Fruit fly (Drosophila melanogaster) whole organism, embryonic: ENCODE measurements around the gene OtopLc.

Experiments
- Asciz ChIP-seq: fragments of 200-800 bp; sonication (Bioruptor generic); optimal IDR thresholded peaks from 2 replicates; lab custom pipeline; 2017; ENCODE audit warnings: missing biosample characterization, mild to moderate bottlenecking, missing genetic modification characterization, missing genetic modification reagents
- Blimp-1 ChIP-seq: fragments of 200-800 bp; sonication (Bioruptor generic); optimal IDR thresholded peaks from 3 replicates; lab custom pipeline; 2018; ENCODE audit warnings: missing biosample characterization, missing genetic modification characterization, mild to moderate bottlenecking, moderate library complexity, missing genetic modification reagents
- BtbVII ChIP-seq: fragments of 200-800 bp; sonication (Bioruptor generic); optimal IDR thresholded peaks from 3 replicates; lab custom pipeline; 2017; ENCODE audit warnings: missing biosample characterization, mild to moderate bottlenecking, missing genetic modification characterization
- CG10267 ChIP-seq: fragments of 200-800 bp; sonication (Bioruptor generic); optimal IDR thresholded peaks from 2 replicates; lab custom pipeline; 2018; ENCODE audit warnings: missing biosample characterization, mild to moderate bottlenecking, missing genetic modification characterization, moderate library complexity
- CG10979 ChIP-seq: fragments of 200-800 bp; sonication (Bioruptor generic); optimal IDR thresholded peaks from 2 replicates; lab custom pipeline; 2018; ENCODE audit warnings: missing biosample characterization, mild to moderate bottlenecking, missing genetic modification characterization, moderate library complexity
- CG11085 ChIP-seq: fragments of 200-800 bp; sonication (Bioruptor generic); IDR thresholded peaks from 2 replicates; pipeline ENCODE4 v1.3.6; 2022; ENCODE audit warnings: missing biosample characterization, missing genetic modification characterization
- CG11560 ChIP-seq: fragments of 200-800 bp; sonication (Bioruptor generic); IDR thresholded peaks from 3 replicates; pipeline ENCODE4 v1.3.6; 2022; ENCODE audit warnings: missing biosample characterization, missing genetic modification characterization
- CG12391 ChIP-seq: fragments of 200-800 bp; sonication (Bioruptor generic); optimal IDR thresholded peaks from 3 replicates; lab custom pipeline; 2018; ENCODE audit warnings: missing biosample characterization, mild to moderate bottlenecking, missing genetic modification characterization, moderate library complexity
- CG12744 ChIP-seq: fragments of 200-800 bp; sonication (Bioruptor generic); optimal IDR thresholded peaks from 2 replicates; lab custom pipeline; 2016; ENCODE audit warnings: missing biosample characterization, missing genetic modification characterization
- CG14710 ChIP-seq: fragments of 200-800 bp; sonication (Bioruptor generic); optimal IDR thresholded peaks from 3 replicates; lab custom pipeline; 2019; ENCODE audit warnings: missing biosample characterization, mild to moderate bottlenecking, missing genetic modification characterization, moderate library complexity
- CG14965 ChIP-seq: fragments of 200-800 bp; sonication (Bioruptor generic); optimal IDR thresholded peaks from 2 replicates; lab custom pipeline; 2016; ENCODE audit warnings: missing biosample characterization, missing genetic modification characterization, borderline replicate concordance
- CG16815 ChIP-seq: fragments of 200-800 bp; sonication (Bioruptor generic); optimal IDR thresholded peaks from 3 replicates; lab custom pipeline; 2017; ENCODE audit warnings: missing biosample characterization, mild to moderate bottlenecking, missing genetic modification characterization
- CG17568 ChIP-seq: fragments of 200-800 bp; sonication (Bioruptor generic); optimal IDR thresholded peaks from 2 replicates; lab custom pipeline; 2018; ENCODE audit warnings: missing biosample characterization, mild to moderate bottlenecking, missing genetic modification characterization, moderate library complexity
- CG2202 ChIP-seq: fragments of 200-800 bp; sonication (Bioruptor generic); optimal IDR thresholded peaks from 2 replicates; lab custom pipeline; 2018; ENCODE audit warnings: missing biosample characterization, mild to moderate bottlenecking, missing genetic modification characterization
- CG32532 ChIP-seq: fragments of 200-800 bp; sonication (Bioruptor generic); IDR thresholded peaks from 2 replicates; pipeline ENCODE4 v1.3.6; 2022; ENCODE audit warnings: missing biosample characterization, missing genetic modification characterization
- CG32772 ChIP-seq: fragments of 200-800 bp; sonication (Bioruptor generic); IDR thresholded peaks from 2 replicates; pipeline ENCODE4 v1.3.6; 2022; ENCODE audit warnings: missing biosample characterization, missing genetic modification characterization
- CG3407 ChIP-seq: fragments of 200-800 bp; sonication (Bioruptor generic); optimal IDR thresholded peaks from 2 replicates; lab custom pipeline; 2018; ENCODE audit warnings: missing biosample characterization, mild to moderate bottlenecking, missing genetic modification characterization
- CG34224 ChIP-seq: fragments of 200-800 bp; sonication (Bioruptor generic); IDR thresholded peaks from 3 replicates; pipeline ENCODE4 v1.3.6; 2022; ENCODE audit warnings: missing biosample characterization, missing genetic modification characterization; ENCODE audit not compliant: partially characterized antibody
- CG6813 ChIP-seq: fragments of 200-800 bp; sonication (Bioruptor generic); optimal IDR thresholded peaks from 2 replicates; lab custom pipeline; 2017; ENCODE audit warnings: missing biosample characterization, missing genetic modification characterization, mild to moderate bottlenecking, moderate library complexity, missing genetic modification reagents
- CG7271 ChIP-seq: fragments of 200-800 bp; sonication (Bioruptor generic); optimal IDR thresholded peaks from 2 replicates; lab custom pipeline; 2018; ENCODE audit warnings: missing biosample characterization, mild to moderate bottlenecking, missing genetic modification characterization, moderate library complexity
- CG8388 ChIP-seq: fragments of 200-800 bp; sonication (Bioruptor generic); optimal IDR thresholded peaks from 2 replicates; lab custom pipeline; 2019; ENCODE audit warnings: missing biosample characterization, mild to moderate bottlenecking, missing genetic modification characterization, moderate library complexity
- CG8944 ChIP-seq: fragments of 200-800 bp; sonication (Bioruptor generic); optimal IDR thresholded peaks from 3 replicates; lab custom pipeline; 2016; ENCODE audit warnings: missing biosample characterization, missing genetic modification characterization
- CG9876 ChIP-seq: fragments of 200-800 bp; sonication (Bioruptor generic); optimal IDR thresholded peaks from 2 replicates; lab custom pipeline; 2016; ENCODE audit warnings: missing biosample characterization, missing genetic modification characterization
- CoRest ChIP-seq: fragments of 200-800 bp; sonication (Bioruptor generic); optimal IDR thresholded peaks from 3 replicates; lab custom pipeline; 2018; ENCODE audit warnings: missing biosample characterization, mild to moderate bottlenecking, missing genetic modification characterization, moderate library complexity
- Dip2 ChIP-seq: fragments of 200-800 bp; sonication (Bioruptor generic); IDR thresholded peaks from 2 replicates; pipeline ENCODE4 v1.3.6; 2022; ENCODE audit warnings: missing biosample characterization, missing genetic modification characterization
- Drgx ChIP-seq: fragments of 200-800 bp; sonication (Bioruptor generic); IDR thresholded peaks from 2 replicates; pipeline ENCODE4 v1.3.6; 2022; ENCODE audit warnings: missing biosample characterization, missing genetic modification characterization
- E2f1 ChIP-seq: fragments of 200-800 bp; sonication (Bioruptor generic); IDR thresholded peaks from 2 replicates; pipeline ENCODE4 v1.3.6; 2022; ENCODE audit warnings: missing biosample characterization, missing genetic modification characterization
- ERR ChIP-seq: fragments of 200-800 bp; sonication (Bioruptor generic); optimal IDR thresholded peaks from 2 replicates; lab custom pipeline; 2016; ENCODE audit warnings: missing biosample characterization, missing genetic modification characterization
- Sry-β ChIP-seq: fragments of 200-800 bp; sonication (Bioruptor generic); optimal IDR thresholded peaks from 2 replicates; lab custom pipeline; 2018; ENCODE audit warnings: missing biosample characterization, mild to moderate bottlenecking, missing genetic modification characterization, moderate library complexity
- Xbp1 ChIP-seq: fragments of 200-800 bp; sonication (Bioruptor generic); optimal IDR thresholded peaks from 3 replicates; lab custom pipeline; 2016; ENCODE audit warnings: missing biosample characterization, mild to moderate bottlenecking, missing genetic modification characterization
- al ChIP-seq: fragments of 200-800 bp; sonication (Bioruptor generic); IDR thresholded peaks from 2 replicates; pipeline ENCODE4 v1.3.6; 2022; ENCODE audit warnings: missing biosample characterization, missing genetic modification characterization
- ara ChIP-seq: fragments of 200-800 bp; sonication (Bioruptor generic); IDR thresholded peaks from 2 replicates; pipeline ENCODE4 v1.3.6; 2022; ENCODE audit warnings: missing biosample characterization, missing genetic modification characterization
- chinmo ChIP-seq: fragments of 200-800 bp; sonication (Bioruptor generic); IDR thresholded peaks from 4 replicates; pipeline ENCODE4 v1.3.6; 2022; ENCODE audit warnings: missing biosample characterization, missing genetic modification characterization; ENCODE audit not compliant: partially characterized antibody
- dati ChIP-seq: fragments of 200-800 bp; sonication (Bioruptor generic); IDR thresholded peaks from 2 replicates; pipeline ENCODE4 v1.3.6; 2022; ENCODE audit warnings: missing biosample characterization, missing genetic modification characterization
- dimm ChIP-seq: fragments of 200-800 bp; sonication (Bioruptor generic); IDR thresholded peaks from 2 replicates; pipeline ENCODE4 v1.3.6; 2022; ENCODE audit warnings: missing biosample characterization, missing genetic modification characterization
- dm ChIP-seq: fragments of 200-800 bp; sonication (Bioruptor generic); optimal IDR thresholded peaks from 3 replicates; lab custom pipeline; 2016; ENCODE audit warnings: missing biosample characterization, missing genetic modification characterization
- fd96Cb ChIP-seq: fragments of 200-800 bp; sonication (Bioruptor generic); optimal IDR thresholded peaks from 2 replicates; lab custom pipeline; 2018; ENCODE audit warnings: missing biosample characterization, mild to moderate bottlenecking, missing genetic modification characterization, moderate library complexity
- gcm ChIP-seq: fragments of 200-800 bp; sonication (Bioruptor generic); optimal IDR thresholded peaks from 2 replicates; lab custom pipeline; 2019; ENCODE audit warnings: missing biosample characterization, mild to moderate bottlenecking, missing genetic modification characterization, moderate library complexity
- gsb-n ChIP-seq: fragments of 200-800 bp; sonication (Bioruptor generic); optimal IDR thresholded peaks from 3 replicates; lab custom pipeline; 2018; ENCODE audit warnings: missing biosample characterization, mild to moderate bottlenecking, missing genetic modification characterization
- knrl ChIP-seq: fragments of 200-800 bp; sonication (Bioruptor generic); IDR thresholded peaks from 3 replicates; pipeline ENCODE4 v1.3.6; 2022; ENCODE audit warnings: missing biosample characterization, missing genetic modification characterization; ENCODE audit not compliant: partially characterized antibody
- nerfin-1 ChIP-seq: fragments of 200-800 bp; sonication (Bioruptor generic); optimal IDR thresholded peaks from 3 replicates; lab custom pipeline; 2019; ENCODE audit warnings: missing biosample characterization, mild to moderate bottlenecking, missing genetic modification characterization, moderate library complexity
- repo ChIP-seq: fragments of 200-800 bp; sonication (Bioruptor generic); optimal IDR thresholded peaks from 2 replicates; lab custom pipeline; 2016; ENCODE audit warnings: missing biosample characterization, missing genetic modification characterization
- row ChIP-seq: fragments of 200-800 bp; sonication (Bioruptor generic); IDR thresholded peaks from 3 replicates; pipeline ENCODE4 v1.3.6; 2022; ENCODE audit warnings: missing biosample characterization, missing genetic modification characterization
- run ChIP-seq: fragments of 200-800 bp; sonication (Bioruptor generic); optimal IDR thresholded peaks from 3 replicates; lab custom pipeline; 2018; ENCODE audit warnings: missing biosample characterization, mild to moderate bottlenecking, missing genetic modification characterization
- schlank ChIP-seq: fragments of 200-800 bp; sonication (Bioruptor generic); optimal IDR thresholded peaks from 2 replicates; lab custom pipeline; 2018; ENCODE audit warnings: missing biosample characterization, mild to moderate bottlenecking, missing genetic modification characterization
- sob ChIP-seq: fragments of 200-800 bp; sonication (Bioruptor generic); IDR thresholded peaks from 2 replicates; pipeline ENCODE4 v1.3.6; 2022; ENCODE audit warnings: missing biosample characterization, missing genetic modification characterization
- tgo ChIP-seq: fragments of 200-800 bp; sonication (Bioruptor generic); IDR thresholded peaks from 3 replicates; pipeline ENCODE4 v1.3.6; 2022; ENCODE audit warnings: missing biosample characterization, missing genetic modification characterization
- unc-4 ChIP-seq: fragments of 200-800 bp; sonication (Bioruptor generic); IDR thresholded peaks from 2 replicates; pipeline ENCODE4 v1.3.6; 2022; ENCODE audit warnings: missing biosample characterization, missing genetic modification characterization; ENCODE audit not compliant: partially characterized antibody
- unpg ChIP-seq: fragments of 200-800 bp; sonication (Bioruptor generic); optimal IDR thresholded peaks from 3 replicates; lab custom pipeline; 2018; ENCODE audit warnings: missing biosample characterization, mild to moderate bottlenecking, missing genetic modification characterization, moderate library complexity
- zen2 ChIP-seq: fragments of 200-800 bp; sonication (Bioruptor generic); IDR thresholded peaks from 3 replicates; pipeline ENCODE4 v1.3.6; 2022; ENCODE audit warnings: missing biosample characterization, missing genetic modification characterization; ENCODE audit not compliant: partially characterized antibody

The OtopLc gene

DNA sequence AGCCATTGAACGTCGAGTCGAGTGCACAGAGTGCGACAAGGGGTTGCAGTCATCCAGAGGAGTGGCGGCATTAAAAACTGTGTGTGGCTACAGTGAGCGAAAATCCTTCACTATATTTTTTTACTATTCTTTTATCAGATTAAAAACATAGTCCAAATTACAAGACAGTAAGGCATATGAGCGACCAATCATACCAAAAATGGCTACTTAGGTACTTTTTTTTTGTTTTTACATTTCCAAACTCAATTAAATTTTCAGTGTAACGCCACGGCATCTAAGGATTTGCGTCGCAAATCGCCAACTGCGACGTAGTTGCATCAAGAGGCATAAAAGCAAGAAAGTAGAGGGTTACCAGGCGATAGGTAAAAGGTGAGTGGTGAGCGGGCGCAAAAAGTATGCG is 23.6 kb downstream of the OtopLc start (continued):
- peak; percentile 72 for TF ChIP-seq gsb-n (tag; lab: Kevin White, UChicago)
- peak; percentile 13 for TF ChIP-seq Asciz (GFP tag; lab: Kevin White, UChicago)
- TF ChIP-seq CG12744 (GFP tag; lab: Kevin White, UChicago), result no peak
- no peak for TF ChIP-seq ERR (GFP tag; lab: Kevin White, UChicago)
- TF ChIP-seq dati (GFP tag; lab: Robert Waterston, UW), result no peak
- TF ChIP-seq CG32772 (GFP tag; lab: Robert Waterston, UW), result peak; percentile 41
- TF ChIP-seq CG3407 (GFP tag; lab: Kevin White, UChicago), result peak; percentile 7
- no peak for TF ChIP-seq Dip2
- TF ChIP-seq repo (GFP tag; lab: Kevin White, UChicago), result peak; percentile 38
- TF ChIP-seq chinmo (GFP tag; lab: Robert Waterston, UW), result no peak
- no peak for TF ChIP-seq CG7271
- TF ChIP-seq CG11085 (GFP tag; lab: Robert Waterston, UW), result no peak
- TF ChIP-seq BtbVII (GFP tag; lab: Kevin White, UChicago), result no peak
- peak; percentile 34 for TF ChIP-seq CG10267 (tag; lab: Kevin White, UChicago)
- TF ChIP-seq CG2202, result peak; percentile 33
- TF ChIP-seq gcm (GFP tag; lab: Kevin White, UChicago), result peak; percentile 37
- TF ChIP-seq Drgx (GFP tag; lab: Robert Waterston, UW), result 0 out of 2 replicates have a peak, but pooled peaks have one; percentile 21
- peak; percentile 60 for TF ChIP-seq CG8388 (GFP tag; lab: Kevin White, UChicago)
- no peak for TF ChIP-seq dm (GFP tag; lab: Kevin White, UChicago)
- no peak for TF ChIP-seq dimm (GFP tag; lab: Robert Waterston, UW)
- 0 out of 2 replicates have a peak, but pooled peaks have one; percentile 16 for TF ChIP-seq E2f1 (GFP tag; lab: Robert Waterston, UW)
- peak; percentile 59 for TF ChIP-seq fd96Cb
- TF ChIP-seq nerfin-1 (tag; lab: Kevin White, UChicago), result peak; percentile 45
- no peak for TF ChIP-seq CG9876 (GFP tag; lab: Kevin White, UChicago)
- TF ChIP-seq tgo (GFP tag; lab: Robert Waterston, UW), result peak; percentile 42; the same call in 1 of the 3 replicates
- no peak for TF ChIP-seq knrl (GFP tag; lab: Robert Waterston, UW)
- no peak for TF ChIP-seq zen2 (GFP tag; lab: Robert Waterston, UW)
- TF ChIP-seq unc-4, result no peak
- peak; percentile 33 for TF ChIP-seq CoRest (tag; lab: Kevin White, UChicago)
- peak; percentile 10 for TF ChIP-seq CG17568 (GFP tag; lab: Kevin White, UChicago)
- TF ChIP-seq ara (GFP tag; lab: Robert Waterston, UW), result peak; percentile 46; the same call in 1 of the 2 replicates
- no peak for TF ChIP-seq schlank (tag; lab: Kevin White, UChicago)
- TF ChIP-seq Blimp-1 (GFP tag; lab: Kevin White, UChicago), result peak; percentile 59
- TF ChIP-seq sob (GFP tag; lab: Robert Waterston, UW), result peak; percentile 43; the same call in 1 of the 2 replicates
- TF ChIP-seq CG14965 (GFP tag; lab: Kevin White, UChicago), result no peak
- peak; percentile 53 for TF ChIP-seq Xbp1 (GFP tag; lab: Kevin White, UChicago)
- TF ChIP-seq CG32532 (GFP tag; lab: Robert Waterston, UW), result peak; percentile 35; the same call in 1 of the 2 replicates
- TF ChIP-seq CG14710, result peak; percentile 46
- TF ChIP-seq row, result peak; percentile 52
- TF ChIP-seq Sry-β, result no peak
- TF ChIP-seq CG34224 (GFP tag; lab: Robert Waterston, UW), result no peak
- no peak; the same call in 2 of the 3 replicates for TF ChIP-seq CG11560 (tag; lab: Robert Waterston, UW)
- TF ChIP-seq CG8944, result peak; percentile 26
- TF ChIP-seq CG12391, result peak; percentile 39
- TF ChIP-seq CG6813 (GFP tag; lab: Kevin White, UChicago), result peak; percentile 58
- peak; percentile 73 for TF ChIP-seq CG10979 (tag; lab: Kevin White, UChicago)
- peak; percentile 64 for TF ChIP-seq unpg (GFP tag; lab: Kevin White, UChicago)
- TF ChIP-seq CG16815, result peak; percentile 15
- no peak for TF ChIP-seq al (GFP tag; lab: Robert Waterston, UW)
- no peak for TF ChIP-seq run (tag; lab: Kevin White, UChicago)
